Fruit fly (Drosophila melanogaster) whole organism, embryonic: ENCODE data around the gene yellow-b.

ENCODE experiments used
- Antp ChIP-seq: fragments of 200-800 bp; sonication (Bioruptor generic); optimal IDR thresholded peaks from 3 replicates; lab custom pipeline; 2016; ENCODE audit warnings: missing biosample characterization, missing genetic modification characterization
- Awh ChIP-seq: fragments of 200-800 bp; sonication (Bioruptor generic); IDR thresholded peaks from 2 replicates; pipeline ENCODE4, ENCODE4 v1.3.6; 2022; ENCODE audit warnings: missing biosample characterization, missing genetic modification characterization
- B-H2 ChIP-seq: fragments of 200-800 bp; sonication (Bioruptor generic); optimal IDR thresholded peaks from 2 replicates; lab custom pipeline; 2018; ENCODE audit warnings: missing biosample characterization, mild to moderate bottlenecking, missing genetic modification characterization
- Bdp1 ChIP-seq: fragments of 200-800 bp; sonication (Bioruptor generic); optimal IDR thresholded peaks from 3 replicates; lab custom pipeline; 2016; ENCODE audit warnings: missing biosample characterization, missing genetic modification characterization
- CG10565 ChIP-seq: fragments of 200-800 bp; sonication (Bioruptor generic); optimal IDR thresholded peaks from 3 replicates; lab custom pipeline; 2016; ENCODE audit warnings: missing biosample characterization, mild to moderate bottlenecking, missing genetic modification characterization
- CG11696 ChIP-seq: fragments of 200-800 bp; sonication (Bioruptor generic); IDR thresholded peaks from 2 replicates; pipeline ENCODE4 v1.3.6; 2022; ENCODE audit warnings: missing biosample characterization, missing genetic modification characterization
- CG12391 ChIP-seq: fragments of 200-800 bp; sonication (Bioruptor generic); optimal IDR thresholded peaks from 3 replicates; lab custom pipeline; 2018; ENCODE audit warnings: missing biosample characterization, mild to moderate bottlenecking, missing genetic modification characterization, moderate library complexity
- CG13424 ChIP-seq: fragments of 200-800 bp; sonication (Bioruptor generic); optimal IDR thresholded peaks from 2 replicates; lab custom pipeline; 2019; ENCODE audit warnings: missing biosample characterization, mild to moderate bottlenecking, missing genetic modification characterization, moderate library complexity
- CG17359 ChIP-seq: fragments of 200-800 bp; sonication (Bioruptor generic); optimal IDR thresholded peaks from 3 replicates; lab custom pipeline; 2018; ENCODE audit warnings: missing biosample characterization, mild to moderate bottlenecking, missing genetic modification characterization, moderate library complexity
- CG17361 ChIP-seq: fragments of 200-800 bp; sonication (Bioruptor generic); IDR thresholded peaks from 3 replicates; pipeline ENCODE4 v1.3.6; 2022; ENCODE audit warnings: missing biosample characterization, missing genetic modification characterization
- CG17802 ChIP-seq: fragments of 200-800 bp; sonication (Bioruptor generic); optimal IDR thresholded peaks from 2 replicates; lab custom pipeline; 2018; ENCODE audit warnings: missing biosample characterization, mild to moderate bottlenecking, missing genetic modification characterization, moderate library complexity
- CG3065 ChIP-seq: fragments of 200-800 bp; sonication (Bioruptor generic); optimal IDR thresholded peaks from 2 replicates; lab custom pipeline; 2016; ENCODE audit warnings: missing biosample characterization, missing genetic modification characterization
- CG3726 ChIP-seq: fragments of 200-800 bp; sonication (Bioruptor generic); IDR thresholded peaks from 3 replicates; pipeline ENCODE4, ENCODE4 v1.3.6; 2022; ENCODE audit warnings: missing biosample characterization, missing genetic modification characterization
- CG3847 ChIP-seq: fragments of 200-800 bp; sonication (Bioruptor generic); IDR thresholded peaks from 2 replicates; pipeline ENCODE4 v1.3.6; 2022; ENCODE audit warnings: missing biosample characterization, missing genetic modification characterization
- CG4820 ChIP-seq: fragments of 200-800 bp; sonication (Bioruptor generic); optimal IDR thresholded peaks from 3 replicates; lab custom pipeline; 2016; ENCODE audit warnings: missing biosample characterization, missing genetic modification characterization
- CG7271 ChIP-seq: fragments of 200-800 bp; sonication (Bioruptor generic); optimal IDR thresholded peaks from 2 replicates; lab custom pipeline; 2018; ENCODE audit warnings: missing biosample characterization, mild to moderate bottlenecking, missing genetic modification characterization, moderate library complexity
- CG7745 ChIP-seq: fragments of 200-800 bp; sonication (Bioruptor generic); optimal IDR thresholded peaks from 2 replicates; lab custom pipeline; 2018; ENCODE audit warnings: missing biosample characterization, mild to moderate bottlenecking, missing genetic modification characterization, moderate library complexity
- CG7786 ChIP-seq: fragments of 200-800 bp; sonication (Bioruptor generic); optimal IDR thresholded peaks from 2 replicates; lab custom pipeline; 2016; ENCODE audit warnings: missing biosample characterization, missing genetic modification characterization
- CG7987 ChIP-seq: fragments of 200-800 bp; sonication (Bioruptor generic); optimal IDR thresholded peaks from 2 replicates; lab custom pipeline; 2018; ENCODE audit warnings: missing biosample characterization, mild to moderate bottlenecking, missing genetic modification characterization, moderate library complexity
- CG8089 ChIP-seq: fragments of 200-800 bp; sonication (Bioruptor generic); optimal IDR thresholded peaks from 3 replicates; lab custom pipeline; 2016; ENCODE audit warnings: missing biosample characterization, missing genetic modification characterization
- CG9215 ChIP-seq: fragments of 200-800 bp; sonication (Bioruptor generic); IDR thresholded peaks from 2 replicates; pipeline ENCODE4 v1.3.6; 2022; ENCODE audit warnings: missing biosample characterization, missing genetic modification characterization
- CHES-1-like ChIP-seq: fragments of 200-800 bp; sonication (Bioruptor generic); optimal IDR thresholded peaks from 2 replicates; lab custom pipeline; 2016; ENCODE audit warnings: missing biosample characterization, missing genetic modification characterization
- Chrac-16 ChIP-seq: fragments of 200-800 bp; sonication (Bioruptor generic); optimal IDR thresholded peaks from 3 replicates; lab custom pipeline; 2016; ENCODE audit warnings: missing biosample characterization, missing genetic modification characterization
- D ChIP-seq, 2 experiments: fragments of 200-800 bp in 1 of 2; fragments of >200 bp in 1 of 2; sonication (Bioruptor generic) in 1 of 2; optimal IDR thresholded peaks; 2 replicates in 1 of 2; 3 replicates in 1 of 2; lab custom pipeline; 2017; ENCODE audit warnings: mild to moderate bottlenecking in 1 of 2, missing biosample characterization in 1 of 2, missing genetic modification characterization in 1 of 2, missing genetic modification reagents in 1 of 2
- D19B ChIP-seq: fragments of 200-800 bp; sonication (Bioruptor generic); optimal IDR thresholded peaks from 2 replicates; lab custom pipeline; 2017; ENCODE audit warnings: missing biosample characterization, mild to moderate bottlenecking, missing genetic modification characterization
- Doc3 ChIP-seq: fragments of 200-800 bp; sonication (Bioruptor generic); IDR thresholded peaks from 3 replicates; pipeline ENCODE4 v1.3.6; 2022; ENCODE audit warnings: missing biosample characterization, missing genetic modification characterization; ENCODE audit not compliant: partially characterized antibody
- Drgx ChIP-seq: fragments of 200-800 bp; sonication (Bioruptor generic); IDR thresholded peaks from 2 replicates; pipeline ENCODE4 v1.3.6; 2022; ENCODE audit warnings: missing biosample characterization, missing genetic modification characterization
- Ets65A ChIP-seq: fragments of 200-800 bp; sonication (Bioruptor generic); peaks from one replicate; lab custom pipeline; 2016; ENCODE audit warnings: missing biosample characterization, missing genetic modification characterization
- Gug ChIP-seq: fragments of 200-800 bp; sonication (Bioruptor generic); IDR thresholded peaks from 4 replicates; pipeline ENCODE4 v1.3.6; 2022; ENCODE audit warnings: missing biosample characterization, missing genetic modification characterization
- Hey ChIP-seq: fragments of 200-800 bp; sonication (Bioruptor generic); optimal IDR thresholded peaks from 3 replicates; lab custom pipeline; 2018; ENCODE audit warnings: missing biosample characterization, mild to moderate bottlenecking, missing genetic modification characterization
- Hsf ChIP-seq: fragments of 200-800 bp; sonication (Bioruptor generic); optimal IDR thresholded peaks from 3 replicates; lab custom pipeline; 2016; ENCODE audit warnings: missing biosample characterization, missing genetic modification characterization
- MESR4 ChIP-seq: fragments of 200-800 bp; sonication (Bioruptor generic); optimal IDR thresholded peaks from 2 replicates; lab custom pipeline; 2018; ENCODE audit warnings: missing biosample characterization, mild to moderate bottlenecking, missing genetic modification characterization, moderate library complexity
- Ravus ChIP-seq: fragments of 200-800 bp; sonication (Bioruptor generic); IDR thresholded peaks from 2 replicates; pipeline ENCODE4 v1.3.6; 2022; ENCODE audit warnings: missing biosample characterization, missing genetic modification characterization
- Sry-δ ChIP-seq: fragments of 200-800 bp; sonication (Bioruptor generic); optimal IDR thresholded peaks from 2 replicates; lab custom pipeline; 2016; ENCODE audit warnings: missing biosample characterization, missing genetic modification characterization
- ab ChIP-seq: fragments of 200-800 bp; sonication (Bioruptor generic); optimal IDR thresholded peaks from 2 replicates; lab custom pipeline; 2016; ENCODE audit warnings: missing biosample characterization, missing genetic modification characterization
- ase ChIP-seq: fragments of 200-800 bp; sonication (Bioruptor generic); IDR thresholded peaks from 3 replicates; pipeline ENCODE4 v1.3.6; 2022; ENCODE audit warnings: missing biosample characterization, missing genetic modification characterization
- bab2 ChIP-seq: fragments of 200-800 bp; sonication (Bioruptor generic); optimal IDR thresholded peaks from 2 replicates; lab custom pipeline; 2016; ENCODE audit warnings: missing biosample characterization, missing genetic modification characterization
- cg ChIP-seq: fragments of 200-800 bp; sonication (Bioruptor generic); optimal IDR thresholded peaks from 3 replicates; lab custom pipeline; 2019; ENCODE audit warnings: missing biosample characterization, mild to moderate bottlenecking, missing genetic modification characterization, moderate library complexity
- dan ChIP-seq: fragments of 200-800 bp; sonication (Bioruptor generic); IDR thresholded peaks from 2 replicates; pipeline ENCODE4 v1.3.6; 2022; ENCODE audit warnings: missing biosample characterization, missing genetic modification characterization
- ems ChIP-seq: fragments of 200-800 bp; sonication (Bioruptor generic); optimal IDR thresholded peaks from 3 replicates; lab custom pipeline; 2016; ENCODE audit warnings: missing biosample characterization, missing genetic modification characterization
- gfzf ChIP-seq: fragments of 200-800 bp; sonication (Bioruptor generic); optimal IDR thresholded peaks from 2 replicates; lab custom pipeline; 2016; ENCODE audit warnings: missing biosample characterization, mild to moderate bottlenecking, missing genetic modification characterization, moderate library complexity
- gro ChIP-seq: fragments of 200-800 bp; sonication (Bioruptor generic); optimal IDR thresholded peaks from 2 replicates; lab custom pipeline; 2016; ENCODE audit warnings: missing biosample characterization, missing genetic modification characterization
- gsb ChIP-seq: fragments of 200-800 bp; sonication (Bioruptor generic); IDR thresholded peaks from 2 replicates; pipeline ENCODE4 v1.3.6; 2022; ENCODE audit warnings: missing biosample characterization, missing genetic modification characterization
- kni ChIP-seq: fragments of 200-800 bp; sonication (Bioruptor generic); optimal IDR thresholded peaks from 3 replicates; lab custom pipeline; 2017; ENCODE audit warnings: mild to moderate bottlenecking, missing biosample characterization, missing genetic modification reagents, missing genetic modification characterization
- lab ChIP-seq: fragments of 200-800 bp; sonication (Bioruptor generic); optimal IDR thresholded peaks from 3 replicates; lab custom pipeline; 2017; ENCODE audit warnings: missing biosample characterization, missing genetic modification characterization, mild to moderate bottlenecking, moderate library complexity, missing genetic modification reagents
- psq ChIP-seq: fragments of 200-800 bp; sonication (Bioruptor generic); optimal IDR thresholded peaks from 2 replicates; lab custom pipeline; 2017; ENCODE audit warnings: missing biosample characterization, missing genetic modification characterization
- rib ChIP-seq: fragments of 200-800 bp; sonication (Bioruptor generic); IDR thresholded peaks from 2 replicates; pipeline ENCODE4 v1.3.6; 2022; ENCODE audit warnings: missing biosample characterization, missing genetic modification characterization
- trem ChIP-seq: fragments of 200-800 bp; optimal IDR thresholded peaks from 3 replicates; lab custom pipeline; 2019; ENCODE audit warnings: missing biosample characterization, mild to moderate bottlenecking, missing genetic modification characterization, moderate library complexity
- vfl ChIP-seq: fragments of 200-800 bp; sonication (Bioruptor generic); optimal IDR thresholded peaks from 2 replicates; lab custom pipeline; 2016; ENCODE audit warnings: missing biosample characterization, missing genetic modification characterization

yellow-b gene

DNA sequence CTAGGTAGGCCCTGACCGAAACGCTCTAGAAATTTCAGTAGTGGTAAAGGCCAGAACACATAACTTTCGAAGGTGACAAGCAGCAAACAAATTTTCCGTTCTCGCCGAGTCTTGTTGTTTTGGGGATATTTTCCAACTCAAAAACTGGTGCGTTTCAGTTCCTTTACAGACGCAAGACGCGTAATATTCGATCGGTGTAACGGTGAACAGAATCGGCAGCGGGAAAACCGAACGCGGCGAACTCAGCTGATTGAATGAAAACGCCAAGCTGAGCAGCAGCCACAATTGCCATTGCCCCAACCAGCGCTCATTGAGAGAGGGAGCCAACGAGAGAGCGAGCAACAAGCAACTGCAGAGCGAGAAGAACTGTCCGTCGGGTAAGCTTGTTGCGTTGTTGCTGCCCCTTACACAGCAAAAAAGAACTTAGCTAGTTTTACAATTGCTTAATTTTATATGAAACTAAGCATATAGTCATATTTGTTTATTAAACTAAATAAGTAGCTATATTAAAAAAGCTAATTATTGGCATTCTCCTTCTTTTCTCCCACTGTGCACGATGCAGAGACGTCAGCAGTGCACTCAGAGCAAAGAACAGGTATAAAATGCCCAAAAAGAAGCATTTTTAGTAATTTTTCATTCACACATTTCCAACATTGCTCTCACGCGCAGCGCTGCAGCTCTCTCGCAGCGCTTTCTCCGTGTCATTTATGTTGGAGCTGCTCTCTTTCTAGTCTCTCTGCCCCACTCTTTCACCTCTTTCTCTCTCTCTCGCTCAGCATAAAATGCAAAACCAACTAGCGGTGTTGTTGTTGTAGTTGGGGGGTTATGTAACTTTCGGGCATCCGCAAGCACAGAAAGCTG lies 38.1 kb upstream of the yellow-b start, which contains the start of the genes Cyt-c-d and CG31808 (continued):
- TF ChIP-seq CG8089 (GFP tag; lab: Kevin White, UChicago) (peak; percentile 87), CG3065 (GFP tag; lab: Kevin White, UChicago) (peak; percentile 89), lab (GFP tag; lab: Kevin White, UChicago) (peak; percentile 98), D19B (GFP tag; lab: Kevin White, UChicago) (peak; percentile 78), Sry-δ (GFP tag; lab: Kevin White, UChicago) (peak; percentile 49), Gug (GFP tag; lab: Robert Waterston, UW) (peak; percentile 92), CG4820 (GFP tag; lab: Kevin White, UChicago) (peak; percentile 95), psq (GFP tag; lab: Kevin White, UChicago) (peak; percentile 75), CG7745 (tag; lab: Kevin White, UChicago) (peak; percentile 59), ase (GFP tag; lab: Robert Waterston, UW) (peak; percentile 98), MESR4 (GFP tag; lab: Kevin White, UChicago) (peak; percentile 47), gfzf (peak; percentile 17), trem (tag; lab: Kevin White, UChicago) (peak; percentile 92), dan (GFP tag; lab: Robert Waterston, UW) (peak; percentile 75; the same call in 1 of the 2 replicates), bab2 (GFP tag; lab: Kevin White, UChicago) (peak; percentile 92), CG7987 (peak; percentile 83), Doc3 (GFP tag; lab: Robert Waterston, UW) (no peak), CHES-1-like (GFP tag; lab: Kevin White, UChicago) (peak; percentile 80), cg (GFP tag; lab: Kevin White, UChicago) (peak; percentile 28), Ravus (peak; percentile 90), Hey (peak; percentile 72), CG10565 (GFP tag; lab: Kevin White, UChicago) (peak; percentile 90), gsb (peak; percentile 94), Chrac-16 (GFP tag; lab: Kevin White, UChicago) (peak; percentile 96), CG7786 (peak; percentile 89), rib (GFP tag; lab: Robert Waterston, UW) (peak; percentile 89), Antp (peak; percentile 77), CG3726 (peak; percentile 95; the same call in 1 of the 3 replicates), CG17802 (tag; lab: Kevin White, UChicago) (peak; percentile 87), ems (peak; percentile 94), CG12391 (tag; lab: Kevin White, UChicago) (peak; percentile 99), ab (peak; percentile 86), CG13424 (peak; percentile 98), CG11696 (GFP tag; lab: Robert Waterston, UW) (peak; percentile 87), gro (GFP tag; lab: Kevin White, UChicago) (peak; percentile 82), Bdp1 (GFP tag; lab: Kevin White, UChicago) (peak; percentile 85), Awh (GFP tag; lab: Robert Waterston, UW) (peak; percentile 98), Hsf (GFP tag; lab: Kevin White, UChicago) (peak; percentile 98), CG3847 (GFP tag; lab: Robert Waterston, UW) (peak; percentile 93), vfl (peak; percentile 93), B-H2 (peak; percentile 63), CG7271 (tag; lab: Kevin White, UChicago) (peak; percentile 78), Drgx (peak; percentile 99), CG17361 (GFP tag; lab: Robert Waterston, UW) (peak; percentile 96), Ets65A (GFP tag; lab: Kevin White, UChicago) (peak; percentile 98), CG9215 (GFP tag; lab: Robert Waterston, UW) (peak; percentile 87), D (optimal IDR thresholded peaks at IDR 0.05; lab: Kevin White, UChicago) (no peak), D (GFP tag; optimal IDR thresholded peaks at IDR 0.05; lab: Kevin White, UChicago) (peak; percentile 97), kni (GFP tag; lab: Kevin White, UChicago) (peak; percentile 85), CG17359 (tag; lab: Kevin White, UChicago) (peak; percentile 98)
